Fruit fly (Drosophila melanogaster) whole organism, prepupa: ENCODE results near the gene Kdm3.

Experiments
- Blimp-1 ChIP-seq: fragments of 200-800 bp; sonication (Bioruptor generic); optimal IDR thresholded peaks from 3 replicates; lab custom pipeline; 2017; ENCODE audit warnings: missing biosample characterization, missing genetic modification characterization, mild to moderate bottlenecking, moderate library complexity, missing genetic modification reagents
- CG10631 ChIP-seq: fragments of 200-800 bp; sonication (Bioruptor generic); optimal IDR thresholded peaks from 2 replicates; lab custom pipeline; 2016; ENCODE audit warnings: missing biosample characterization, missing genetic modification characterization
- CG10669 ChIP-seq: fragments of 200-800 bp; sonication (Bioruptor generic); optimal IDR thresholded peaks from 3 replicates; lab custom pipeline; 2018; ENCODE audit warnings: missing biosample characterization, mild to moderate bottlenecking, missing genetic modification characterization, moderate library complexity
- CG11294 ChIP-seq: fragments of 200-800 bp; sonication (Bioruptor generic); IDR thresholded peaks from 2 replicates; pipeline ENCODE4 v1.3.6; 2022; ENCODE audit warnings: missing biosample characterization, missing genetic modification characterization
- CG11762 ChIP-seq: fragments of 200-800 bp; sonication (Bioruptor generic); optimal IDR thresholded peaks from 3 replicates; lab custom pipeline; 2016; ENCODE audit warnings: missing biosample characterization, missing genetic modification characterization; ENCODE audit not compliant: insufficient read depth
- CG11902 ChIP-seq: fragments of 200-800 bp; sonication (Bioruptor generic); optimal IDR thresholded peaks from 3 replicates; lab custom pipeline; 2016; ENCODE audit warnings: missing biosample characterization, missing genetic modification characterization
- CG15336 ChIP-seq: fragments of 200-800 bp; sonication (Bioruptor generic); IDR thresholded peaks from 2 replicates; pipeline ENCODE4 v1.3.6; 2022; ENCODE audit warnings: missing biosample characterization, missing genetic modification characterization
- CG1621 ChIP-seq: fragments of 200-800 bp; sonication (Bioruptor generic); optimal IDR thresholded peaks from 3 replicates; lab custom pipeline; 2018; ENCODE audit warnings: missing biosample characterization, mild to moderate bottlenecking, missing genetic modification characterization
- CG16779 ChIP-seq: fragments of 200-800 bp; sonication (Bioruptor generic); optimal IDR thresholded peaks from 3 replicates; lab custom pipeline; 2017; ENCODE audit warnings: missing biosample characterization, mild to moderate bottlenecking, missing genetic modification characterization
- CG3032 ChIP-seq: fragments of 200-800 bp; optimal IDR thresholded peaks from 2 replicates; lab custom pipeline; 2019; ENCODE audit warnings: missing biosample characterization, mild to moderate bottlenecking, missing genetic modification characterization, moderate library complexity
- CG31627 ChIP-seq: fragments of 200-800 bp; sonication (Bioruptor generic); optimal IDR thresholded peaks from 3 replicates; lab custom pipeline; 2016; ENCODE audit warnings: missing biosample characterization, missing genetic modification characterization
- CG32006 ChIP-seq: fragments of 200-800 bp; sonication (Bioruptor generic); optimal IDR thresholded peaks from 3 replicates; lab custom pipeline; 2017; ENCODE audit warnings: missing biosample characterization, mild to moderate bottlenecking, missing genetic modification characterization
- CG34406 ChIP-seq: fragments of 200-800 bp; sonication (Bioruptor generic); optimal IDR thresholded peaks from 3 replicates; lab custom pipeline; 2016; ENCODE audit warnings: missing biosample characterization, missing genetic modification characterization
- CG3919 ChIP-seq: fragments of 200-800 bp; sonication (Bioruptor generic); optimal IDR thresholded peaks from 3 replicates; lab custom pipeline; 2016; ENCODE audit warnings: missing biosample characterization, missing genetic modification characterization
- CG4318 ChIP-seq: fragments of 200-800 bp; sonication (Bioruptor generic); optimal IDR thresholded peaks from 3 replicates; lab custom pipeline; 2017; ENCODE audit warnings: missing biosample characterization, mild to moderate bottlenecking, missing genetic modification characterization
- CG6163 ChIP-seq: fragments of 200-800 bp; sonication (Bioruptor generic); IDR thresholded peaks from 3 replicates; pipeline ENCODE4 v1.3.6; 2022; ENCODE audit warnings: missing biosample characterization, missing genetic modification characterization
- CG6276 ChIP-seq: fragments of 200-800 bp; sonication (Bioruptor generic); optimal IDR thresholded peaks from 2 replicates; lab custom pipeline; 2017; ENCODE audit warnings: missing biosample characterization, mild to moderate bottlenecking, missing genetic modification characterization
- CG6792 ChIP-seq: fragments of 200-800 bp; sonication (Bioruptor generic); optimal IDR thresholded peaks from 3 replicates; lab custom pipeline; 2016; ENCODE audit warnings: missing biosample characterization, missing genetic modification characterization
- CG6808 ChIP-seq: fragments of 200-800 bp; sonication (Bioruptor generic); optimal IDR thresholded peaks from 3 replicates; lab custom pipeline; 2017; ENCODE audit warnings: missing biosample characterization, missing genetic modification characterization, mild to moderate bottlenecking, moderate library complexity, missing genetic modification reagents
- CG6854 ChIP-seq: fragments of 200-800 bp; sonication (Bioruptor generic); optimal IDR thresholded peaks from 2 replicates; lab custom pipeline; 2017; ENCODE audit warnings: missing biosample characterization, mild to moderate bottlenecking, missing genetic modification characterization
- CG7368 ChIP-seq: fragments of 200-800 bp; sonication (Bioruptor generic); optimal IDR thresholded peaks from 3 replicates; lab custom pipeline; 2016; ENCODE audit warnings: missing biosample characterization, missing genetic modification characterization
- CG8119 ChIP-seq: fragments of 200-800 bp; sonication (Bioruptor generic); IDR thresholded peaks from 3 replicates; pipeline ENCODE4 v1.3.6; 2022; ENCODE audit warnings: missing biosample characterization, missing genetic modification characterization
- CG8319 ChIP-seq: fragments of 200-800 bp; sonication (Bioruptor generic); optimal IDR thresholded peaks from 3 replicates; lab custom pipeline; 2016; ENCODE audit warnings: missing biosample characterization, missing genetic modification characterization
- CG8632 ChIP-seq: fragments of 200-800 bp; sonication (Bioruptor generic); optimal IDR thresholded peaks from 3 replicates; lab custom pipeline; 2016; ENCODE audit warnings: missing biosample characterization, missing genetic modification characterization
- CG9139 ChIP-seq: fragments of 200-800 bp; sonication (Bioruptor generic); optimal IDR thresholded peaks from 3 replicates; lab custom pipeline; 2017; ENCODE audit warnings: missing biosample characterization, mild to moderate bottlenecking, missing genetic modification characterization
- Eip78C ChIP-seq: fragments of 200-800 bp; sonication (Bioruptor generic); peaks from one replicate; lab custom pipeline; 2016; ENCODE audit warnings: missing biosample characterization, missing genetic modification characterization
- Ets21C ChIP-seq: fragments of 200-800 bp; sonication (Bioruptor generic); optimal IDR thresholded peaks from 3 replicates; lab custom pipeline; 2016; ENCODE audit warnings: missing biosample characterization, missing genetic modification characterization
- Gug ChIP-seq: fragments of 200-800 bp; sonication (Bioruptor generic); IDR thresholded peaks from 2 replicates; pipeline ENCODE4 v1.3.6; 2022; ENCODE audit warnings: missing biosample characterization, missing genetic modification characterization
- Hr38 ChIP-seq: sonication (Bioruptor generic); optimal IDR thresholded peaks from 2 replicates; lab custom pipeline; 2016; ENCODE audit warnings: missing biosample characterization, missing genetic modification characterization
- Lpt ChIP-seq: fragments of 200-800 bp; sonication (Bioruptor generic); optimal IDR thresholded peaks from 3 replicates; lab custom pipeline; 2016; ENCODE audit warnings: missing biosample characterization, missing genetic modification characterization
- Met ChIP-seq: fragments of 200-800 bp; sonication (Bioruptor generic); optimal IDR thresholded peaks from 3 replicates; lab custom pipeline; 2016; ENCODE audit warnings: missing biosample characterization, missing genetic modification characterization
- OdsH ChIP-seq: fragments of 200-800 bp; sonication (Bioruptor generic); optimal IDR thresholded peaks from 3 replicates; lab custom pipeline; 2016; ENCODE audit warnings: missing biosample characterization, missing genetic modification characterization
- Smox ChIP-seq: fragments of 200-800 bp; sonication (Bioruptor generic); optimal IDR thresholded peaks from 3 replicates; lab custom pipeline; 2016; ENCODE audit warnings: missing biosample characterization, missing genetic modification characterization
- Sox102F ChIP-seq: fragments of 200-800 bp; sonication (Bioruptor generic); optimal IDR thresholded peaks from 2 replicates; lab custom pipeline; 2016; ENCODE audit warnings: missing biosample characterization, mild to moderate bottlenecking, missing genetic modification characterization
- Sox14 ChIP-seq: fragments of 200-800 bp; sonication (Bioruptor generic); optimal IDR thresholded peaks from 3 replicates; lab custom pipeline; 2016; ENCODE audit warnings: missing biosample characterization, missing genetic modification characterization
- Sox15 ChIP-seq: fragments of 200-800 bp; sonication (Bioruptor generic); optimal IDR thresholded peaks from 3 replicates; lab custom pipeline; 2016; ENCODE audit warnings: missing biosample characterization, missing genetic modification characterization
- acj6 ChIP-seq: fragments of 200-800 bp; sonication (Bioruptor generic); optimal IDR thresholded peaks from 3 replicates; lab custom pipeline; 2016; ENCODE audit warnings: missing biosample characterization, missing genetic modification characterization
- dac ChIP-seq: fragments of 200-800 bp; sonication (Bioruptor generic); optimal IDR thresholded peaks from 2 replicates; lab custom pipeline; 2017; ENCODE audit warnings: missing biosample characterization, mild to moderate bottlenecking, missing genetic modification characterization
- dsx ChIP-seq: fragments of 200-800 bp; optimal IDR thresholded peaks from 3 replicates; lab custom pipeline; 2019; ENCODE audit warnings: missing biosample characterization, mild to moderate bottlenecking, missing genetic modification characterization, moderate library complexity; ENCODE audit not compliant: poor library complexity, severe bottlenecking
- eg ChIP-seq: fragments of 200-800 bp; sonication (Bioruptor generic); IDR thresholded peaks from 3 replicates; pipeline ENCODE4 v1.3.6; 2022; ENCODE audit warnings: missing biosample characterization, missing genetic modification characterization
- esn ChIP-seq: fragments of 200-800 bp; sonication (Bioruptor generic); optimal IDR thresholded peaks from 2 replicates; lab custom pipeline; 2016; ENCODE audit warnings: missing biosample characterization, mild to moderate bottlenecking, missing genetic modification characterization, moderate library complexity
- fd85E ChIP-seq: fragments of 200-800 bp; sonication (Bioruptor generic); optimal IDR thresholded peaks from 3 replicates; lab custom pipeline; 2016; ENCODE audit warnings: missing biosample characterization, missing genetic modification characterization
- fkh ChIP-seq: fragments of 200-800 bp; sonication (Bioruptor generic); optimal IDR thresholded peaks from 3 replicates; lab custom pipeline; 2017; ENCODE audit warnings: missing biosample characterization, mild to moderate bottlenecking, missing genetic modification characterization, moderate library complexity
- lz ChIP-seq: fragments of 200-800 bp; sonication (Bioruptor generic); optimal IDR thresholded peaks from 3 replicates; lab custom pipeline; 2016; ENCODE audit warnings: missing biosample characterization, missing genetic modification characterization
- net ChIP-seq: fragments of 200-800 bp; sonication (Bioruptor generic); optimal IDR thresholded peaks from 3 replicates; lab custom pipeline; 2016; ENCODE audit warnings: missing biosample characterization, missing genetic modification characterization
- salr ChIP-seq, 2 experiments: fragments of 200-800 bp; sonication (Bioruptor generic); optimal IDR thresholded peaks; 3 replicates each; lab custom pipeline; 2016 to 2018; ENCODE audit warnings: missing biosample characterization in 2 of 2, missing genetic modification characterization in 2 of 2, mild to moderate bottlenecking in 1 of 2
- spab ChIP-seq: fragments of 200-800 bp; sonication (Bioruptor generic); optimal IDR thresholded peaks from 2 replicates; lab custom pipeline; 2017; ENCODE audit warnings: missing biosample characterization, mild to moderate bottlenecking, missing genetic modification characterization, missing genetic modification reagents
- svp ChIP-seq: fragments of 200-800 bp; sonication (Bioruptor generic); peaks from one replicate; lab custom pipeline; 2016; ENCODE audit warnings: missing biosample characterization, missing genetic modification characterization
- topi ChIP-seq: fragments of 200-800 bp; sonication (Bioruptor generic); optimal IDR thresholded peaks from 3 replicates; lab custom pipeline; 2016; ENCODE audit warnings: missing biosample characterization, missing genetic modification characterization
- vri ChIP-seq: fragments of 200-800 bp; sonication (Bioruptor generic); optimal IDR thresholded peaks from 3 replicates; lab custom pipeline; 2016; ENCODE audit warnings: missing biosample characterization, mild to moderate bottlenecking, missing genetic modification characterization

Gene Kdm3

DNA sequence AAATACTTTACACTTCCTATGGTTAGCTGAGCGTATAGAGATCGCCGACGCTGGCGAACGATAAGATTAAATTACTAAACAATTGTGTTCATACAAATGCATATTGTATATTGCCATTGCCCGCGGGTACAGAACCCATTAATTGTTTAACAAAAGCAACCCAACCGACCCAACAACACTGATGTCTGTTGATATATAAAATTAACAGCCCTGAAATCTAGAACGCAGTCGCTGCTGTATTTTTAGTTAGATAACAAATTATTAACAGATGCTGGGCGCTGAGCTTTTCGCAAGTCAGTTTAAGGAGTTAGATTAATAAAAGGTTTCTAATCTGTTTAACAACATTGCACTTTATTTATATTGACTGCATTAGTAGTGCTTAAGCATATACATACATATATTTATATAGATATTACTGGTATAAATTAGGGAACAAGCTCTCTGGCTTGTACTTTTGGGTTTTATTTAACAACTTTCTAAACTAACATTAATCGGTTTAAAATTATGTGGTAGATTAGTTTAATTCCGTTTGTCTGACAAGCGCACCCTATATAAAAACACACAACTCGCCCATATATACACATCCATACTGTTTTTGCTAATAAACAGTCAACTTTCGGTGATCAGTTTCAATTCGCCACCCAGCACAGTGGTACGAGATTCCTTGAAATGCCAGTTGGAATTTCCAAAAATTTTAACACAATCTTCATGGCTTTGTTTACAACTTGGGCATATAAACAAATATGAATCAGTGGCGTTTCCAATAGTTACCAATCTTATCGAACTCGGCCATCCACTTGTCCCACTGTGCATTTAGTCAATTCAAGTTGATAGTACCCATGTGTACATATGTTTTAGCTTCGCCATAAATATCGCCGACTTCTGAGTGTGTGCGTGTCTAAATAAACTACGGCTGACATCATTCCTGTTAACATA, 12.4 kb downstream of the Kdm3 start:
- TF ChIP-seq CG11294 (GFP tag; lab: Robert Waterston, UW) (peak; percentile 94), OdsH (GFP tag; lab: Kevin White, UChicago) (peak; percentile 87), CG6792 (GFP tag; lab: Kevin White, UChicago) (peak; percentile 84), svp (GFP tag; lab: Kevin White, UChicago) (peak; percentile 94), CG6854 (GFP tag; lab: Kevin White, UChicago) (peak; percentile 53), spab (GFP tag; lab: Kevin White, UChicago) (peak; percentile 75), CG7368 (GFP tag; lab: Kevin White, UChicago) (no peak), lz (GFP tag; lab: Kevin White, UChicago) (peak; percentile 85), vri (GFP tag; lab: Kevin White, UChicago) (peak; percentile 88), CG10631 (GFP tag; lab: Kevin White, UChicago) (no peak), Sox14 (GFP tag; lab: Kevin White, UChicago) (no peak), topi (GFP tag; lab: Kevin White, UChicago) (peak; percentile 91), CG11762 (GFP tag; lab: Kevin White, UChicago) (peak; percentile 88), dsx (no peak), Eip78C (GFP tag; lab: Kevin White, UChicago) (peak; percentile 98), CG9139 (no peak), CG4318 (GFP tag; lab: Kevin White, UChicago) (peak; percentile 68), CG6808 (GFP tag; lab: Kevin White, UChicago) (no peak), CG1621 (tag; lab: Kevin White, UChicago) (no peak), Hr38 (GFP tag; lab: Kevin White, UChicago) (peak; percentile 12), fkh (GFP tag; lab: Kevin White, UChicago) (peak; percentile 90), dac (GFP tag; lab: Kevin White, UChicago) (peak; percentile 71), CG34406 (GFP tag; lab: Kevin White, UChicago) (peak; percentile 80), Lpt (peak; percentile 76), CG6163 (GFP tag; lab: Robert Waterston, UW) (peak; percentile 97), CG6276 (peak; percentile 90), CG10669 (GFP tag; lab: Kevin White, UChicago) (peak; percentile 85), Ets21C (peak; percentile 77), Sox102F (GFP tag; lab: Kevin White, UChicago) (no peak), CG15336 (peak; percentile 88), Met (GFP tag; lab: Kevin White, UChicago) (no peak), CG8119 (peak; percentile 86), CG8319 (GFP tag; lab: Kevin White, UChicago) (peak; percentile 85), salr (GFP tag; optimal IDR thresholded peaks at IDR 0.05; lab: Kevin White, UChicago) (peak in 1 of 2 experiments; percentile 55), CG11902 (GFP tag; lab: Kevin White, UChicago) (peak; percentile 91), Smox (no peak), CG8632 (no peak), fd85E (GFP tag; lab: Kevin White, UChicago) (peak; percentile 85), Gug (GFP tag; lab: Robert Waterston, UW) (peak; percentile 90), acj6 (GFP tag; lab: Kevin White, UChicago) (peak; percentile 89), eg (GFP tag; lab: Robert Waterston, UW) (peak; percentile 96), CG31627 (GFP tag; lab: Kevin White, UChicago) (peak; percentile 85), CG3919 (GFP tag; lab: Kevin White, UChicago) (peak; percentile 94), net (peak; percentile 88), CG16779 (tag; lab: Kevin White, UChicago) (peak; percentile 83), Blimp-1 (GFP tag; lab: Kevin White, UChicago) (peak; percentile 27), CG3032 (tag; lab: Kevin White, UChicago) (peak; percentile 57), esn (GFP tag; lab: Kevin White, UChicago) (peak; percentile 87), CG32006 (GFP tag; lab: Kevin White, UChicago) (no peak), Sox15 (GFP tag; lab: Kevin White, UChicago) (peak; percentile 76)
